Worm (Caenorhabditis elegans) whole organism, mixed stage, embryonic: ENCODE data around the gene F13E9.9.
A peak's percentile ranks its signal among the peaks of the same experiment; 100 is the strongest.

ENCODE experiments used
- ceh-43 ChIP-seq: fragments of 200-800 bp; sonication (Bioruptor generic); optimal IDR thresholded peaks from 2 replicates; lab custom pipeline; 2018; ENCODE audit warnings: mild to moderate bottlenecking, missing genetic modification characterization, moderate library complexity, missing compliant biosample characterization
- ces-1 ChIP-seq: fragments of 150-350 bp; optimal IDR thresholded peaks from 2 replicates; lab custom pipeline; 2014; ENCODE audit warnings: missing biosample characterization, missing genetic modification reagents, missing genetic modification characterization
- nhr-2 ChIP-seq: fragments of 150-350 bp; optimal IDR thresholded peaks from 2 replicates; lab custom pipeline; 2014; ENCODE audit warnings: missing biosample characterization, missing genetic modification characterization
- pha-4 ChIP-seq: fragments of 150-350 bp; optimal IDR thresholded peaks from 2 replicates; lab custom pipeline; 2018; ENCODE audit warnings: missing biosample characterization, missing genetic modification reagents, missing genetic modification characterization
- unc-62 ChIP-seq: fragments of 150-350 bp; optimal IDR thresholded peaks from 2 replicates; lab custom pipeline; 2014; ENCODE audit warnings: missing biosample characterization, missing genetic modification reagents, missing genetic modification characterization

ce11 chrIV:10869642-10870041 is 29.3 kb downstream of the F13E9.9 start:
- TF ChIP-seq nhr-2 (tag; lab: Kevin White, UChicago) (peak; percentile 28), ceh-43 (GFP tag; lab: Kevin White, UChicago) (no peak), unc-62 (no peak), pha-4 (tag; lab: Kevin White, UChicago) (no peak), ces-1 (GFP tag; lab: Kevin White, UChicago) (no peak)
